Fruit fly (Drosophila melanogaster): ENCODE measurements around the gene Adgf-A2.

Adgf-A2 gene

DNA sequence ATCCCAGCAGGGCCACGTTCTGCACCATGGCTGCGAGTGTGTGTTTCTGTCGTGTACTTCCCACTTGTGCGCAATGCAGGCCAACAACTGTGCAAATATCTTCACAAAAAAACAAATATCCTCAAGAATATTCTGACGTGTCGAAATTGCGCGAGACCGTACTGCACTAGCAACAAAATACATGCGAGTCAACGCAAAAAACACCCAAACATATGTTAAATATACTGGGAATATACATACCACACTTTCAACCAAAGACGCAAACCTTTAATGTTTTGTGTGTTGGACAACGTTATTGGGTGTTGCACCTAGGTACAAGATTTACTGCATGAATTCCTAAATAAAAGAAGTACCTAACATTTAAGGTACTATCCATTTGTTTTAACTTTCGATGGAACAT is 38.1 kb upstream of the Adgf-A2 start, which contains the start of gene NUCB1 (continued):
- TF ChIP-seq CG6163 (GFP tag; IDR thresholded peaks at IDR 0.05) (no peak), CG10631 (GFP tag; optimal IDR thresholded peaks at IDR 0.05) (no peak), Eip78C (GFP tag) (no peak), CG6854 (GFP tag; optimal IDR thresholded peaks at IDR 0.05) (no peak), Eip93F (GFP tag; optimal IDR thresholded peaks at IDR 0.05) (no peak), Smox (GFP tag; optimal IDR thresholded peaks at IDR 0.05) (no peak)

- TF ChIP-seq eg (GFP tag; IDR thresholded peaks at IDR 0.05) (no peak), Sox15 (GFP tag; optimal IDR thresholded peaks at IDR 0.05) (no peak), CG3919 (GFP tag; optimal IDR thresholded peaks at IDR 0.05) (no peak), CG8319 (GFP tag; optimal IDR thresholded peaks at IDR 0.05) (no peak), pdm3 (GFP tag; optimal IDR thresholded peaks at IDR 0.05) (no peak), CG6792 (GFP tag; optimal IDR thresholded peaks at IDR 0.05) (no peak), esn (GFP tag; optimal IDR thresholded peaks at IDR 0.05) (no peak), CG8119 (GFP tag; IDR thresholded peaks at IDR 0.05) (no peak), Met (GFP tag; optimal IDR thresholded peaks at IDR 0.05) (no peak), CG11902 (GFP tag; optimal IDR thresholded peaks at IDR 0.05) (no peak)
Observed at dm6 chr3L:17797494-17797893, 33.5 kb upstream of the Adgf-A2 start, which contains the start of gene CG42816. Gene CG42816 (minus strand): TSS chr3L:17797594.

DNA sequence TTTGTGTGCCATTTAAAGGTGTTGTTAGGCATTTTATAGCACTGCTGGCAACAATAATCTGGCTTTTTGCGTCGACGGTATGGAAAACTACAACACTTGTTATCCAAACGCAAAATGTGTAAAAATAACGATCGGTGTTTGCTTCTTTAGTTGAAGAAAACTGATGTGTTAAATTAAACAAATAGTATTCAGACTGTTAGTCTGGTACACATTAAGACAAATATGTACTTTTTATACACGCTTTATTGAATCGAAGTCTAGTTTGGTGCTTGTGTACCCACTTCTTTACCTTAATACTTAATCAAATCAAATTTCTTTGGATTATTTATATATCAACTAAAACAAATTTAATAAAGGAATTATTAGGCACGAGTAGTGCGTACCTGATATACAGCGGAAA is 27.5 kb upstream of the Adgf-A2 start:
- TF ChIP-seq fkh (GFP tag; optimal IDR thresholded peaks at IDR 0.05) (peak; percentile 72), lz (GFP tag; optimal IDR thresholded peaks at IDR 0.05) (no peak), svp (GFP tag) (no peak), dac (GFP tag; optimal IDR thresholded peaks at IDR 0.05) (no peak), Eip78C (GFP tag) (no peak)

- TF ChIP-seq Blimp-1 (GFP tag; optimal IDR thresholded peaks at IDR 0.05), result no peak
- no peak for TF ChIP-seq CG11762 (GFP tag; optimal IDR thresholded peaks at IDR 0.05; ENCODE audit: insufficient read depth)
- no peak for TF ChIP-seq achi (GFP tag; optimal IDR thresholded peaks at IDR 0.05)
- TF ChIP-seq topi (GFP tag; optimal IDR thresholded peaks at IDR 0.05), result no peak
- TF ChIP-seq Eip93F (GFP tag; optimal IDR thresholded peaks at IDR 0.05), result no peak
- no peak for TF ChIP-seq CG10669 (GFP tag; optimal IDR thresholded peaks at IDR 0.05)
- no peak for TF ChIP-seq esn (GFP tag; optimal IDR thresholded peaks at IDR 0.05)
- no peak for TF ChIP-seq Met (GFP tag; optimal IDR thresholded peaks at IDR 0.05)
- no peak for TF ChIP-seq Ets21C (GFP tag; optimal IDR thresholded peaks at IDR 0.05)
- no peak for TF ChIP-seq CG10631 (GFP tag; optimal IDR thresholded peaks at IDR 0.05)
- no peak for TF ChIP-seq Eip78C (GFP tag)
- no peak for TF ChIP-seq Gug (GFP tag; IDR thresholded peaks at IDR 0.05)
- TF ChIP-seq eg (GFP tag; IDR thresholded peaks at IDR 0.05), result no peak
- no peak for TF ChIP-seq fd59A (GFP tag; optimal IDR thresholded peaks at IDR 0.05)
- no peak for TF ChIP-seq Ets96B (tag; optimal IDR thresholded peaks at IDR 0.05)
- TF ChIP-seq fd85E (GFP tag; optimal IDR thresholded peaks at IDR 0.05), result no peak
- no peak for TF ChIP-seq CG9139 (GFP tag; optimal IDR thresholded peaks at IDR 0.05)
Observed at dm6 chr3L:17791467-17791494, 27.3 kb upstream of the Adgf-A2 start, which contains the start of gene CG42815. Gene CG42815 (minus strand): TSS chr3L:17791486.

- no peak for TF ChIP-seq CG11762 (GFP tag; optimal IDR thresholded peaks at IDR 0.05; ENCODE audit: insufficient read depth)
- TF ChIP-seq CG3919 (GFP tag; optimal IDR thresholded peaks at IDR 0.05), result no peak
Observed at dm6 chr3L:17791067-17791466, 27.1 kb upstream of the Adgf-A2 start.

- TF ChIP-seq Sox102F (GFP tag; optimal IDR thresholded peaks at IDR 0.05) (no peak), cyc (GFP tag; optimal IDR thresholded peaks at IDR 0.05) (no peak), dac (GFP tag; optimal IDR thresholded peaks at IDR 0.05) (no peak), salr (GFP tag; optimal IDR thresholded peaks at IDR 0.05) (no peak), CG6163 (GFP tag; IDR thresholded peaks at IDR 0.05) (no peak), CG8319 (GFP tag; optimal IDR thresholded peaks at IDR 0.05) (no peak), CG8119 (GFP tag; IDR thresholded peaks at IDR 0.05) (no peak), Sox15 (GFP tag; optimal IDR thresholded peaks at IDR 0.05) (no peak)
Observed at dm6 chr3L:17759072-17759747, 4.7 kb downstream of the Adgf-A2 start, which contains the start of gene CG32181. Gene CG32181 (plus strand): TSS chr3L:17759697.
